Fruit fly (Drosophila melanogaster): ENCODE measurements around the gene CG18284.

DNA sequence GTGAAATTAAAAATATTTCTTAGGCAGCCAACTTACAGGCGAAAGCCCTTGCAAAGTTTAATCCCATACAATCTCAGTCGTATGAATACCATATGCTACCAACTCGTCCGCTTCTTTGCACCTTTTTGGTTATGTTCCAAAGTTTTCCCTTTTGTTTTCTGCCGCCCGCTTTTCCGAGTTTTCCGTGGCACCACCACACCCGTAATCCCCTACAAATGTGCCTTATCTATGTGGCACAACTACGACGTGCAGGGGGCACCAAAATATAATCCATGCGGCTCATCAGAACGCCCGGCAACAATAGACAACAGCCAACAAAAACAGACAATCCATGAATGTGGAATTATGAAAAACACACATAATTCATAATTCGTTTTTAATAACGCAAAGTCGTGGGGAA, 36.1 kb upstream of the CG18284 start:
- no peak for TF ChIP-seq CG14711 (tag; optimal IDR thresholded peaks at IDR 0.05)
- no peak for TF ChIP-seq cnc (optimal IDR thresholded peaks at IDR 0.05)
- TF ChIP-seq Clk (GFP tag; optimal IDR thresholded peaks at IDR 0.05) = no peak
- TF ChIP-seq kay (GFP tag; ENCODE audit: borderline replicate concordance) = no peak
- TF ChIP-seq CG11617 (GFP tag; optimal IDR thresholded peaks at IDR 0.05) = no peak
- no peak for TF ChIP-seq CG7045 (GFP tag; optimal IDR thresholded peaks at IDR 0.05)
- no peak for TF ChIP-seq ovo (GFP tag; optimal IDR thresholded peaks at IDR 0.05)
- TF ChIP-seq CG12768 (GFP tag; optimal IDR thresholded peaks at IDR 0.05) = no peak
- no peak for TF ChIP-seq Hr96 (GFP tag; optimal IDR thresholded peaks at IDR 0.05)
- no peak for TF ChIP-seq Crg-1 (GFP tag; optimal IDR thresholded peaks at IDR 0.05)
- no peak for TF ChIP-seq cic (GFP tag; optimal IDR thresholded peaks at IDR 0.05)
- no peak for TF ChIP-seq CG7101 (tag; optimal IDR thresholded peaks at IDR 0.05)
- no peak for TF ChIP-seq CG1620 (GFP tag; optimal IDR thresholded peaks at IDR 0.05)
- TF ChIP-seq tj (GFP tag; optimal IDR thresholded peaks at IDR 0.05) = no peak
